Fruit fly (Drosophila melanogaster): Measurements from ENCODE around the gene RabX6.

dm6 chr3L:644111-644718 is 46.1 kb upstream of the RabX6 start:
- TF ChIP-seq CG32121 (GFP tag; IDR thresholded peaks at IDR 0.05) (peak; percentile 90), Pif1B (GFP tag; optimal IDR thresholded peaks at IDR 0.05) (peak; percentile 91), CG13204 (GFP tag; optimal IDR thresholded peaks at IDR 0.05) (peak; percentile 53), CG14655 (GFP tag; optimal IDR thresholded peaks at IDR 0.05) (peak; percentile 94), CG10348 (GFP tag; IDR thresholded peaks at IDR 0.05) (peak; percentile 51; the same call in 1 of the 2 replicates)
